Fruit fly (Drosophila melanogaster) whole organism: ENCODE data around the gene CG46427.

Source experiments
- CG8478 ChIP-seq: fragments of >200 bp; optimal IDR thresholded peaks from 2 replicates; lab custom pipeline; 2018; ENCODE audit warnings: inconsistent platforms
- Dll ChIP-seq: fragments of >200 bp; optimal IDR thresholded peaks from 2 replicates; lab custom pipeline; 2017
- EcR ChIP-seq, 2 experiments: fragments of >200 bp; optimal IDR thresholded peaks; 2 replicates each; lab custom pipeline; 2017; ENCODE audit warnings: missing biosample characterization in 2 of 2, missing genetic modification characterization in 2 of 2, missing genetic modification reagents in 2 of 2
- pan ChIP-seq: fragments of >200 bp; optimal IDR thresholded peaks from 2 replicates; lab custom pipeline; 2017
- psq ChIP-seq: fragments of >200 bp; optimal IDR thresholded peaks from 2 replicates; lab custom pipeline; 2017
- usp ChIP-seq: fragments of >200 bp; optimal IDR thresholded peaks from 2 replicates; lab custom pipeline; 2017; ENCODE audit warnings: missing biosample characterization, missing genetic modification characterization, mixed read lengths

Gene CG46427

DNA sequence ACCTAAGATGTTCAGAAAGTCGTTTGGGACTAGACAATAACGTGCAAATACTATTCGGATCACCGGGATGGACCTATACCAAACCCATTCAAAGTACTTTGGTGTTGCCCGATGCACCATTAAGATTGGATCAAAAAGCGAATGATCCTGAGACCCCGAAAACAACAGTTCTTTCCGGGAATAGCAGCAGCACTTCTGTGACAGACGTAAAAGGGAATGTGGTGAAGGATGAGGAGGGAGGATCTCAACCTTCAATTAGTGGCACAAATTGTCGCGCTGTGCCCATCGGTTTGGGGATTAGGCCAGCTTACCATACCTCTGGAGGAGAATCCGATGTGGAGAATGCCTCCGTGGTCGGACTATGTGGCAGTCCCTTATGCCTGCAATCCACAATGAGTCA lies 9.4 kb upstream of the CG46427 start:
- TF ChIP-seq pan (lab: Kevin White, UChicago), result no peak
- no peak for TF ChIP-seq usp

DNA sequence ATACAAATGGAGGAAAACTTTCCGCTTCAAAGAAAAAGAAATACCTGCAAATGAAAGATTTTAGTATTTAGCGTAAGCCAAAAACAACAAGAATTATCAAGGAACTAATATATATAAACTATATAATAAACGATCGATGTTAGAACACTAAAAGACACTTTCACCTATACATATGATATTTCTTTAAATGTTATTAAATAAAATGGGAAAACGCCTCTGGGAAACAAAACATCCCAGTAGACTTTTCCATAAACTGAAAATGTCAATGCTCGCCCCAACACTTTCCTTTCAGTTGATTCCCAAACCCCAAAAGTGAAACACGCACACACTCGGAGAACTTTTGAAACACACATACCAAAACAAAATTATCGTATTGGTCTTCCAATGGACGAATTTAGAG lies 8.4 kb upstream of the CG46427 start, which contains the start of gene vrs:
TSS of gene vrs (plus strand) at position 301 of the 400 bp plus-strand sequence.
- TF ChIP-seq EcR (GFP tag; optimal IDR thresholded peaks at IDR 0.05; lab: Kevin White, UChicago) (no peak), Dll (lab: Kevin White, UChicago) (no peak), CG8478 (lab: Kevin White, UChicago) (no peak), pan (lab: Kevin White, UChicago) (no peak), usp (no peak), psq (lab: Kevin White, UChicago) (no peak)

DNA sequence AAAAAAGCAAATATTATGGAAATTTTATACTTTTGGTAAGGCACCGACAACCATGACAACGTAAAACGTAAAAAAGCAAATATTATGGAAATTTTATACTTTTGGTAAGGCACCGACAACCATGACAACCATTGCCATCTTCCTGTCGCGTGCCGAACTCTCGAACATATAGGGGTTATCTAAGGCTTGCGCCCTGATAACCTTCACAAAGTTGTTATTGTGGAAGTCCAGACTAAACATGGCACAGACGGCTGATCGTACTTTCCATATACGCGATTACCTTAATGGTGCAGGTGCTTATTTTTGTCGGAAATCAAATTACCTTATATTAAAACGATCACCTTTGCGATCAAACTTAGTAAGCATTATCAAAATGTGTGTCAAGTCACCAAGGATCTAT lies 6.5 kb upstream of the CG46427 start:
- TF ChIP-seq psq (lab: Kevin White, UChicago), result no peak
- no peak for TF ChIP-seq usp
- TF ChIP-seq Dll (lab: Kevin White, UChicago), result no peak
- no peak for TF ChIP-seq CG8478 (lab: Kevin White, UChicago)

DNA sequence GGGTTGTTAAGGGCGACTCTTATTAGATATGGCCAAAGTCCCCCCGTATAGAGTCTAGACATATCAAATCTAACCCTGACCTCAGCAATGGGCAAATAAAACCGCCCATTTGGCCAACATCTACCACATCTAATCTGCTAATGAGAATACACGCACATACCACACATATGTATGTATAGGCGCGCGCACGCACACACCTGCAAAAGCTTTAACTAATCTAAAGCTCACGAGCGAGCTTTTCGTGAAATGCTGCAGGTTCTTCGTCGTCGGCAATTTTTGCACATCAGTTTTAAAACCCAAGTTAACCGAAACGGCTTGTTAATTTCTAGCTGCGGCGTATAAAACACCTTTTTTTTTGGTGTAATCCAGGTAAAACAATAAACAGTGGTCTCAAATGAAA lies 4.8 kb upstream of the CG46427 start:
- TF ChIP-seq psq (lab: Kevin White, UChicago), result no peak
- TF ChIP-seq pan (lab: Kevin White, UChicago), result no peak
- no peak for TF ChIP-seq CG8478 (lab: Kevin White, UChicago)
- no peak for TF ChIP-seq usp
- no peak for TF ChIP-seq EcR (GFP tag; optimal IDR thresholded peaks at IDR 0.05; lab: Kevin White, UChicago)
- no peak for TF ChIP-seq Dll (lab: Kevin White, UChicago)

DNA sequence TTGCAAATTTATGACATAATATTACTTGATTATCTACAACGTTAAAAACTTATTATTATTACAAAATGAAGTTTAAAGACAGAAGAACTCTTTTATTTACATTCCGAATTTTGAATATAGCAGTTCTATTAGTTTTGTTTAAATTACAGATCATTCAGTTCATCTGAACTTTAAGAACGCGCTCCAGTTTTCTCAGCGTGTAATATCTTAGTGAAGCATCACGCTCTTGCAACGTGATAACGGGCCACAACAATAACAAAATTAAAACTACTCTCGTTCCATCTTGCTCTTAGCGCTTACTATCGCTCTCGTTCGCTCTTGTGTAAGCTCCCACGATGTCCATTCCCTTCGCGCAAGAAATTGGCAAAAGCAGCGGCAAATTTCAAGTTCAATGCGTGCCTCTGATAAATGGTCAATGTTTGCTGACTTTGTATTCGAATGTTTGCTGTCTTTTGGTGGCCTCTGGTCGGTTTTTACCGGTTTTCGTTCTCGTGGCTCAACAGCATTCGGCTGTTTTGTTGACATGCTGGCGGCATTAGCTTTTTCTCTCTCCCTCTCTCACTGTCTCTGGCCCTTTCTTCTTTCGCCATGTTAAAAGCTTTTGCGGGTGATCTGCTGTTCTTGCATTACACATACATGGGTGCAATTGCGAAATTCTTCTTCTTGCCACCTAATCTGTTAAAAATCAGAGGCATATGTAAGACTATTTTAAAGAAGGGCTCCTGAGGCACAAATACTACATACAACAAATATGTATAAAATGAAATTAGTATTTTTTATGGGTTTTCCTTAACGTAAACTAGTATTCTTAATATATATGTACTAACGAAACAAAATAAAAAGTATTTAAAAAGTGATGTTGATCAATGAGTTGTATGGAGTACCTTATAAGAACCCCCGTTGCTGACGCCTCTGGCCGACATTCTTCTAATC lies 3.9 kb upstream of the CG46427 start:
- TF ChIP-seq EcR (GFP tag; optimal IDR thresholded peaks at IDR 0.05; lab: Kevin White, UChicago) (no peak), psq (lab: Kevin White, UChicago) (no peak), pan (lab: Kevin White, UChicago) (no peak), Dll (lab: Kevin White, UChicago) (no peak), usp (no peak), CG8478 (lab: Kevin White, UChicago) (peak; percentile 7)

DNA sequence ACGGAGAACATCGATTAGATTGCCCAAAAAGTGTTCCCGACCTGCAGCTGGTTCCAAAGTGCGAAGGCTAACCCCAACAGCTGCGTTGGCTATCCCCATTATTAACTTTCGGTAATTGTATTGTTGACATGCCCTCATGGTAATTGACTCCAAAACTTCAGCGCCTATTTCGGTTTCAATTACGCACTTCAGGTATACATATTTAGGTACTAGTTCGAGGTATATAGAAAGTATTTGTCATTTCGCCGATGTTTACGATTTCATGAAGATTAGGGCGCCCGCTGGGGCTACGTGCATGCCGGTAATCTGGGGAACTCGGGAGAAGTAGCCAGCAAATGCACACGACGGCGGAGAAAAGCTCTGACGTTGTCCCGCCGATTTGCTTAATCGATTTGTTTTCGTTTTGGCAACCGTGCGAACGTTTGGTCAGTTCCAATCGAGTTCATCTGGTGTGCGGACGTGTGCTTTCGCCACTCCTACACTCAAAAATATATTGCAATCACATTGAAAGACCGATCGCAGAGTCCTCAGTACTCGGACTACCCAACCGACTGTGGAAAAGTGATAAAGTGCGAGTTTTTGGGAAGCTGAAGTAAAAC lies 2.2 kb upstream of the CG46427 start:
- TF ChIP-seq EcR (GFP tag; optimal IDR thresholded peaks at IDR 0.05; lab: Kevin White, UChicago), result no peak
- no peak for TF ChIP-seq Dll (lab: Kevin White, UChicago)
- TF ChIP-seq pan (lab: Kevin White, UChicago), result no peak
- no peak for TF ChIP-seq psq (lab: Kevin White, UChicago)
- no peak for TF ChIP-seq CG8478 (lab: Kevin White, UChicago)
- TF ChIP-seq usp, result no peak

DNA sequence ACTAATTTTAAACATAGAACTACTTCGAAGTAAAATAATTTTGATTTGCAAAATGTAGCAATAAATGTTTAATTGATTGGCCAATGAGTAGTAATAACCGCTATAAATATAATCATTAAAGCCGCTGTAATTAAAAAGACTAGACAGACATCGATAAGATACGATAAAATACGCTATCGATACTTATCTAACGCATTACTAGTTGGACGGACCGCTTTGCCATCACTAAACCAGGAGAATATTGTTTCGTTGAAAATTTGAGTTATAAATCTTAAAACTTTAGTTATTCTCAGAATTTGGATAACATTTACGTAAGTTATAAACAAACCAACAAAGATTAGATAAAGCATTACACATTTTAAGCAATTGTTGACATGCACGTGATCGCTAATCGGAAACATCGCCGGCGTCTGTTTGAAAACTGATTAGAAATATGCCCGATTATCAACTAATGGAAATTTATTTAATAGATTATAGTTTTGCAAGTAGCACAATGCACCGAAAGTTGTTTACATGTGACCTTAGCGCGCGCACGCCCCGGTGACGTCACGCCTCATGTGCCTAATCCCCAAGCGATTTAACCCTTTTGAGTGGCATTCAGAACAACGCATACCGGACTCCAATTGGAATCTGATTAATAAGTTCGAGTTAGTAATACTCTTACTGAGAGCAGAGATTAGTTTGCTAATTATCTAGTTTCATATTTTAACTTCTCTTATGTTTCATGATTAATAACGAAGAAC lies 633 bp upstream of the CG46427 start, which contains the start of gene Desat1:
TSS of gene Desat1 (plus strand) at position 200 of the 743 bp plus-strand sequence.
- TF ChIP-seq pan (lab: Kevin White, UChicago) (no peak), usp (no peak), Dll (lab: Kevin White, UChicago) (no peak), CG8478 (lab: Kevin White, UChicago) (no peak), EcR (GFP tag; optimal IDR thresholded peaks at IDR 0.05; lab: Kevin White, UChicago) (no peak), psq (lab: Kevin White, UChicago) (no peak)

DNA sequence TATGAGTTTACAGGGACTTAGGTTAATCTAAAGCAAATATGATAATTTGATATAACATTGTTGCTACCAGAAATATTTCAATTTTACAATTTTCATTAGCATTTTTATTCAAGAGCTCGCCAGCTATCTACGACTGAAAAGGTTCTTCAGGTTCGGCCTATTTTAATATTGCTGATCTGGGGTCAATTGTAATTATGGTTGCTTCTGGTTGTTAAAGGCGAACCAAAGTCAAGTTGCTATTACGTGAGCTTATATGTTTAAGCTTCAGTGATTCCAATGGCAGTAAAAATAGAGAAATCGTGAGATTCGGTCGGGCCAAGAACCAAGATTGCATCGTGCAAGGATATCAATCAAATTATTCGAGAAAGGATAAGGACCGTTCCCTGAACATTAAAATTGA lies 3.0 kb downstream of the CG46427 start, which contains the start of gene Desat2:
TSS of gene Desat2 (plus strand) at position 301 of the 400 bp plus-strand sequence.
- no peak for TF ChIP-seq EcR (GFP tag; optimal IDR thresholded peaks at IDR 0.05; lab: Kevin White, UChicago)
- no peak for TF ChIP-seq pan (lab: Kevin White, UChicago)
- TF ChIP-seq psq (lab: Kevin White, UChicago), result no peak
- no peak for TF ChIP-seq usp
- TF ChIP-seq Dll (lab: Kevin White, UChicago), result no peak
- TF ChIP-seq CG8478 (lab: Kevin White, UChicago), result no peak

DNA sequence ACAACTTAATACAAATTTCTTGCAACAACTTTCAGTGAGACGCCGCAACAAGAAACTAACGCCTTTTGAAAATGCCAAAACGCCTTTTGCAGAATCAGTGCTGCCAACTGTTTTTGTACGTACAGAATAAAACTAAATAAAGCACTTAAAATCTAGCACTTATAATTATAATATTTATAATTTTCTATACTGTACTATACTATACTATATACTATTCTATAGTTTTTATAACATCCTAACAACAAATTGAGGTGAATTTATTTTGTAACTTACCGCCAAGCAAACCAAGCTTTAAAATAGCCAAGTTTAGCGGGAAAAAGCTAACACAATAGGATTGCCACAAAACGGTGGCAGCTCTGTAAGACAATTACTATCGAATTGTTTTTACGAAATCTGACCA lies 5.2 kb downstream of the CG46427 start, which contains the start of the genes Aos1 and Srlp:
TSS of gene Aos1 (minus strand) at position 59 of the 400 bp plus-strand sequence.
TSS of gene Srlp (plus strand) at position 335 of the 400 bp plus-strand sequence.
- TF ChIP-seq usp (no peak), psq (lab: Kevin White, UChicago) (no peak), pan (lab: Kevin White, UChicago) (no peak), EcR (GFP tag; optimal IDR thresholded peaks at IDR 0.05; lab: Kevin White, UChicago) (no peak), Dll (lab: Kevin White, UChicago) (no peak), CG8478 (lab: Kevin White, UChicago) (no peak)

DNA sequence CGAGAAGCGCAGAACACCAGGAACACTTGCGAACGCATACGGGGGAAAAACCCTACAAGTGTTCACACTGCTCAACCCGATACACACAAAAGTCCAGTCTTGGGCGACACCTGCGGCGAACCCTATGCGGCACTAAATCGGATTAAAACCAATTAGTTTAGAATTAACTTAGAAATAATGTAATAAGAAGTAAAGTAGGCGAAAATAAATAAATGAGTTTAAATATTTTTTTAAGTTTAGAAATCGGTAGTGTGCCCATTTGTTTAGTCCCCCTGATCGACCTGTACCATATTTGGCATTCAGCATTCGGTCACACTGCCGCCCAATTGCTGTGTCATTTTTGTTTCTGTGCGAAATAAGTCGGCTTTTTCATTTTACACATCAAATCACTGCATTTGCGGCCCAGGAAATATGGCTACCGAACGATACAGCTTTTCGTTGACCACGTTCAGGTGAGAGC lies 7.9 kb downstream of the CG46427 start, which contains the start of gene Prosalpha2:
TSS of gene Prosalpha2 (plus strand) at position 292 of the 460 bp plus-strand sequence.
- TF ChIP-seq pan (lab: Kevin White, UChicago) (no peak), EcR (GFP tag; optimal IDR thresholded peaks at IDR 0.05; lab: Kevin White, UChicago) (no peak), Dll (lab: Kevin White, UChicago) (no peak), CG8478 (lab: Kevin White, UChicago) (no peak), psq (lab: Kevin White, UChicago) (no peak), usp (no peak)
